Worm (Caenorhabditis elegans) whole organism, midembryonic: ENCODE measurements around the gene daf-2.

ENCODE experiments used
- T22C8.4 ChIP-seq: fragments of 200-800 bp; sonication (Bioruptor generic); IDR thresholded peaks from 2 replicates; pipeline ENCODE4 v1.3.6; 2022; ENCODE audit warnings: missing genetic modification characterization, missing compliant biosample characterization
- cog-1 ChIP-seq: sonication (generic microtip); optimal IDR thresholded peaks from 2 replicates; lab custom pipeline; 2016; ENCODE audit warnings: missing genetic modification characterization, missing compliant biosample characterization
- flt-1 ChIP-seq: fragments of 200-800 bp; sonication (Bioruptor generic); IDR thresholded peaks from 2 replicates; pipeline ENCODE4 v1.3.6; 2022; ENCODE audit warnings: missing genetic modification characterization, missing compliant biosample characterization
- klf-2 ChIP-seq: fragments of 200-800 bp; sonication (Bioruptor generic); conservative IDR thresholded peaks from 2 replicates; pipeline ENCODE4 v1.3.6; 2022; ENCODE audit warnings: missing genetic modification reagents, missing genetic modification characterization, missing compliant biosample characterization
- med-1 ChIP-seq: sonication (generic microtip); optimal IDR thresholded peaks from 2 replicates; lab custom pipeline; 2017; ENCODE audit warnings: missing genetic modification characterization, mild to moderate bottlenecking, missing compliant biosample characterization, antibody characterized with exemption, missing genetic modification reagents; ENCODE audit not compliant: insufficient read depth
- ref-1 ChIP-seq: fragments of 200-800 bp; sonication (Bioruptor generic); conservative IDR thresholded peaks from 2 replicates; pipeline ENCODE4 v1.3.6; 2022; ENCODE audit warnings: missing genetic modification reagents, missing genetic modification characterization, missing compliant biosample characterization
- tab-1 ChIP-seq: fragments of 200-800 bp; sonication (Bioruptor generic); IDR thresholded peaks from 2 replicates; pipeline ENCODE4 v1.3.6; 2022; ENCODE audit warnings: missing genetic modification characterization, missing compliant biosample characterization
- ztf-23 ChIP-seq: fragments of 200-800 bp; sonication (Bioruptor generic); IDR thresholded peaks from 2 replicates; pipeline ENCODE4 v1.3.6; 2022; ENCODE audit warnings: missing genetic modification reagents, missing genetic modification characterization, missing compliant biosample characterization
- ztf-29 ChIP-seq: fragments of 200-800 bp; sonication (Bioruptor generic); IDR thresholded peaks from 2 replicates; pipeline ENCODE4 v1.3.6; 2022; ENCODE audit warnings: missing genetic modification reagents, missing genetic modification characterization, missing compliant biosample characterization

- TF ChIP-seq ref-1 (GFP tag; lab: Robert Waterston, UW) (no peak), T22C8.4 (GFP tag; lab: Robert Waterston, UW) (no peak), cog-1 (tag; lab: Kevin White, UChicago) (no peak), tab-1 (GFP tag; lab: Robert Waterston, UW) (no peak), flt-1 (GFP tag; lab: Robert Waterston, UW) (no peak), ztf-29 (no peak), klf-2 (no peak), med-1 (GFP tag; lab: Kevin White, UChicago) (no peak), ztf-23 (no peak)
Measured at ce11 chrIII:2976176-2976575, 64.5 kb downstream of the daf-2 start.
